Fruit fly (Drosophila melanogaster) whole organism, embryonic: Measurements from ENCODE around the gene Sptz.

Experiments used
- CG1024 ChIP-seq: fragments of 200-800 bp; sonication (Bioruptor generic); IDR thresholded peaks from 2 replicates; pipeline ENCODE4 v1.3.6; 2022; ENCODE audit warnings: missing biosample characterization, missing genetic modification characterization
- CG11456 ChIP-seq: fragments of 200-800 bp; sonication (Bioruptor generic); IDR thresholded peaks from 3 replicates; pipeline ENCODE4 v1.3.6; 2022; ENCODE audit warnings: missing biosample characterization, missing genetic modification characterization
- CG11696 ChIP-seq: fragments of 200-800 bp; sonication (Bioruptor generic); IDR thresholded peaks from 2 replicates; pipeline ENCODE4 v1.3.6; 2022; ENCODE audit warnings: missing biosample characterization, missing genetic modification characterization
- CG12155 ChIP-seq: fragments of 200-800 bp; sonication (Bioruptor generic); optimal IDR thresholded peaks from 3 replicates; lab custom pipeline; 2016; ENCODE audit warnings: missing biosample characterization, missing genetic modification characterization
- CG14441 ChIP-seq: fragments of 200-800 bp; sonication (Bioruptor generic); IDR thresholded peaks from 2 replicates; pipeline ENCODE4 v1.3.6; 2022; ENCODE audit warnings: missing biosample characterization, missing genetic modification characterization
- CG1647 ChIP-seq: fragments of 200-800 bp; sonication (Bioruptor generic); optimal IDR thresholded peaks from 3 replicates; lab custom pipeline; 2016; ENCODE audit warnings: missing biosample characterization, missing genetic modification characterization
- CG17359 ChIP-seq: fragments of 200-800 bp; sonication (Bioruptor generic); optimal IDR thresholded peaks from 3 replicates; lab custom pipeline; 2018; ENCODE audit warnings: missing biosample characterization, mild to moderate bottlenecking, missing genetic modification characterization, moderate library complexity
- CG18599 ChIP-seq: fragments of 200-800 bp; sonication (Bioruptor generic); optimal IDR thresholded peaks from 3 replicates; lab custom pipeline; 2017; ENCODE audit warnings: missing biosample characterization, missing genetic modification characterization, mild to moderate bottlenecking, moderate library complexity, missing genetic modification reagents
- CG2199 ChIP-seq: fragments of 200-800 bp; sonication (Bioruptor generic); IDR thresholded peaks from 3 replicates; pipeline ENCODE4 v1.3.6; 2022; ENCODE audit warnings: missing biosample characterization, missing genetic modification characterization
- CG33557 ChIP-seq: fragments of 200-800 bp; sonication (Bioruptor generic); optimal IDR thresholded peaks from 2 replicates; lab custom pipeline; 2019; ENCODE audit warnings: missing biosample characterization, mild to moderate bottlenecking, missing genetic modification characterization, moderate library complexity
- CG4282 ChIP-seq: fragments of 200-800 bp; sonication (Bioruptor generic); optimal IDR thresholded peaks from 2 replicates; lab custom pipeline; 2016; ENCODE audit warnings: missing biosample characterization, missing genetic modification characterization
- CG4730 ChIP-seq: fragments of 200-800 bp; sonication (Bioruptor generic); IDR thresholded peaks from 2 replicates; pipeline ENCODE4 v1.3.6; 2022; ENCODE audit warnings: missing biosample characterization, missing genetic modification characterization
- CG5180 ChIP-seq: fragments of 200-800 bp; sonication (Bioruptor generic); optimal IDR thresholded peaks from 3 replicates; lab custom pipeline; 2017; ENCODE audit warnings: missing biosample characterization, missing genetic modification characterization, mild to moderate bottlenecking, moderate library complexity, missing genetic modification reagents
- CG6813 ChIP-seq: fragments of 200-800 bp; sonication (Bioruptor generic); optimal IDR thresholded peaks from 2 replicates; lab custom pipeline; 2017; ENCODE audit warnings: missing biosample characterization, missing genetic modification characterization, mild to moderate bottlenecking, moderate library complexity, missing genetic modification reagents
- CG7271 ChIP-seq: fragments of 200-800 bp; sonication (Bioruptor generic); optimal IDR thresholded peaks from 2 replicates; lab custom pipeline; 2018; ENCODE audit warnings: missing biosample characterization, mild to moderate bottlenecking, missing genetic modification characterization, moderate library complexity
- CG8281 ChIP-seq: fragments of 200-800 bp; sonication (Bioruptor generic); optimal IDR thresholded peaks from 2 replicates; lab custom pipeline; 2018; ENCODE audit warnings: missing biosample characterization, mild to moderate bottlenecking, missing genetic modification characterization, moderate library complexity
- CG8290 ChIP-seq, 3 experiments: fragments of 200-800 bp; sonication (Bioruptor generic); optimal IDR thresholded peaks; 2 replicates each; lab custom pipeline; 2016 to 2019; ENCODE audit warnings: missing biosample characterization in 3 of 3, missing genetic modification characterization in 3 of 3, mild to moderate bottlenecking in 2 of 3, moderate library complexity in 1 of 3
- CG9817 ChIP-seq: fragments of 200-800 bp; sonication (Bioruptor generic); optimal IDR thresholded peaks from 2 replicates; lab custom pipeline; 2018; ENCODE audit warnings: missing biosample characterization, mild to moderate bottlenecking, missing genetic modification characterization, moderate library complexity
- CG9932 ChIP-seq: fragments of 200-800 bp; sonication (Bioruptor generic); IDR thresholded peaks from 2 replicates; pipeline ENCODE4 v1.3.6; 2022; ENCODE audit warnings: missing biosample characterization, missing genetic modification characterization
- Dp ChIP-seq: fragments of 200-800 bp; sonication (Bioruptor generic); optimal IDR thresholded peaks from 2 replicates; lab custom pipeline; 2018; ENCODE audit warnings: missing biosample characterization, mild to moderate bottlenecking, missing genetic modification characterization, moderate library complexity
- E2f2 ChIP-seq: fragments of 200-800 bp; sonication (Bioruptor generic); IDR thresholded peaks from 2 replicates; pipeline ENCODE4 v1.3.6; 2022; ENCODE audit warnings: missing biosample characterization, missing genetic modification characterization
- HmgZ ChIP-seq: fragments of 200-800 bp; sonication (Bioruptor generic); optimal IDR thresholded peaks from 2 replicates; lab custom pipeline; 2018; ENCODE audit warnings: missing biosample characterization, mild to moderate bottlenecking, missing genetic modification characterization
- Hmr ChIP-seq: fragments of 200-800 bp; sonication (Bioruptor generic); optimal IDR thresholded peaks from 3 replicates; lab custom pipeline; 2017; ENCODE audit warnings: mild to moderate bottlenecking, missing biosample characterization, missing genetic modification reagents, missing genetic modification characterization
- Med ChIP-seq: fragments of 200-800 bp; sonication (Bioruptor generic); peaks from one replicate; lab custom pipeline; 2016; ENCODE audit warnings: missing biosample characterization, missing genetic modification characterization, mild to moderate bottlenecking, inconsistent platforms, moderate library complexity
- Myb ChIP-seq: fragments of 200-800 bp; sonication (Bioruptor generic); optimal IDR thresholded peaks from 2 replicates; lab custom pipeline; 2016; ENCODE audit warnings: missing biosample characterization, missing genetic modification characterization
- Spps ChIP-seq: fragments of 200-800 bp; sonication (Bioruptor generic); optimal IDR thresholded peaks from 2 replicates; lab custom pipeline; 2018; ENCODE audit warnings: missing biosample characterization, mild to moderate bottlenecking, missing genetic modification characterization
- Sry-δ ChIP-seq: fragments of 200-800 bp; sonication (Bioruptor generic); optimal IDR thresholded peaks from 2 replicates; lab custom pipeline; 2016; ENCODE audit warnings: missing biosample characterization, missing genetic modification characterization
- Xbp1 ChIP-seq: fragments of 200-800 bp; sonication (Bioruptor generic); optimal IDR thresholded peaks from 3 replicates; lab custom pipeline; 2016; ENCODE audit warnings: missing biosample characterization, mild to moderate bottlenecking, missing genetic modification characterization
- bab2 ChIP-seq: fragments of 200-800 bp; sonication (Bioruptor generic); optimal IDR thresholded peaks from 2 replicates; lab custom pipeline; 2016; ENCODE audit warnings: missing biosample characterization, missing genetic modification characterization
- bsh ChIP-seq, 2 experiments: fragments of 200-800 bp; sonication (Bioruptor generic); optimal IDR thresholded peaks; 2 replicates each; lab custom pipeline; 2017 to 2018; ENCODE audit warnings: mild to moderate bottlenecking in 2 of 2, missing biosample characterization in 2 of 2, missing genetic modification characterization in 2 of 2, moderate library complexity in 1 of 2
- chm ChIP-seq: fragments of 200-800 bp; sonication (Bioruptor generic); IDR thresholded peaks from 2 replicates; pipeline ENCODE4 v1.3.6; 2022; ENCODE audit warnings: missing biosample characterization, missing genetic modification characterization
- dan ChIP-seq: fragments of 200-800 bp; sonication (Bioruptor generic); IDR thresholded peaks from 2 replicates; pipeline ENCODE4 v1.3.6; 2022; ENCODE audit warnings: missing biosample characterization, missing genetic modification characterization
- eve ChIP-seq, 2 experiments: fragments of >200 bp; optimal IDR thresholded peaks; 2 replicates each; lab custom pipeline; 2017; ENCODE audit warnings: missing biosample characterization in 2 of 2, missing genetic modification characterization in 2 of 2
- exex ChIP-seq: fragments of 200-800 bp; sonication (Bioruptor generic); optimal IDR thresholded peaks from 4 replicates; lab custom pipeline; 2018; ENCODE audit warnings: missing biosample characterization, mild to moderate bottlenecking, missing genetic modification characterization, moderate library complexity
- gsb ChIP-seq: fragments of 200-800 bp; sonication (Bioruptor generic); IDR thresholded peaks from 2 replicates; pipeline ENCODE4 v1.3.6; 2022; ENCODE audit warnings: missing biosample characterization, missing genetic modification characterization
- lab ChIP-seq: fragments of 200-800 bp; sonication (Bioruptor generic); optimal IDR thresholded peaks from 3 replicates; lab custom pipeline; 2017; ENCODE audit warnings: missing biosample characterization, missing genetic modification characterization, mild to moderate bottlenecking, moderate library complexity, missing genetic modification reagents
- org-1 ChIP-seq: fragments of 200-800 bp; sonication (Bioruptor generic); optimal IDR thresholded peaks from 2 replicates; lab custom pipeline; 2017; ENCODE audit warnings: missing biosample characterization, missing genetic modification characterization
- peb ChIP-seq: fragments of 200-800 bp; sonication (Bioruptor generic); IDR thresholded peaks from 2 replicates; pipeline ENCODE4 v1.3.6; 2022; ENCODE audit warnings: missing biosample characterization, missing genetic modification characterization
- pita ChIP-seq: fragments of 200-800 bp; sonication (Bioruptor generic); optimal IDR thresholded peaks from 2 replicates; lab custom pipeline; 2017; ENCODE audit warnings: missing biosample characterization, mild to moderate bottlenecking, missing genetic modification characterization
- psq ChIP-seq: fragments of 200-800 bp; sonication (Bioruptor generic); optimal IDR thresholded peaks from 2 replicates; lab custom pipeline; 2017; ENCODE audit warnings: missing biosample characterization, missing genetic modification characterization
- pzg ChIP-seq: fragments of 200-800 bp; sonication (Bioruptor generic); optimal IDR thresholded peaks from 3 replicates; lab custom pipeline; 2018; ENCODE audit warnings: missing biosample characterization, mild to moderate bottlenecking, missing genetic modification characterization, moderate library complexity
- repo ChIP-seq: fragments of 200-800 bp; sonication (Bioruptor generic); optimal IDR thresholded peaks from 2 replicates; lab custom pipeline; 2016; ENCODE audit warnings: missing biosample characterization, missing genetic modification characterization
- sd ChIP-seq: fragments of 200-800 bp; sonication (Bioruptor generic); optimal IDR thresholded peaks from 3 replicates; lab custom pipeline; 2018; ENCODE audit warnings: missing biosample characterization, mild to moderate bottlenecking, missing genetic modification characterization, moderate library complexity
- sens ChIP-seq: fragments of 200-800 bp; sonication (Bioruptor generic); peaks from one replicate; lab custom pipeline; 2016; ENCODE audit warnings: missing biosample characterization, missing genetic modification characterization
- sens-2 ChIP-seq: fragments of 200-800 bp; sonication (Bioruptor generic); IDR thresholded peaks from 2 replicates; pipeline ENCODE4 v1.3.6; 2022; ENCODE audit warnings: missing biosample characterization, missing genetic modification characterization
- slp2 ChIP-seq: fragments of 200-800 bp; sonication (Bioruptor generic); optimal IDR thresholded peaks from 2 replicates; lab custom pipeline; 2016; ENCODE audit warnings: missing biosample characterization, missing genetic modification characterization
- sob ChIP-seq: fragments of 200-800 bp; sonication (Bioruptor generic); IDR thresholded peaks from 2 replicates; pipeline ENCODE4 v1.3.6; 2022; ENCODE audit warnings: missing biosample characterization, missing genetic modification characterization
- vvl ChIP-seq: fragments of 200-800 bp; sonication (Bioruptor generic); IDR thresholded peaks from 2 replicates; pipeline ENCODE4 v1.3.6; 2022; ENCODE audit warnings: missing biosample characterization, missing genetic modification characterization
- zen ChIP-seq: fragments of 200-800 bp; sonication (Bioruptor generic); optimal IDR thresholded peaks from 3 replicates; lab custom pipeline; 2018; ENCODE audit warnings: missing biosample characterization, mild to moderate bottlenecking, missing genetic modification characterization, moderate library complexity

Sptz gene

DNA sequence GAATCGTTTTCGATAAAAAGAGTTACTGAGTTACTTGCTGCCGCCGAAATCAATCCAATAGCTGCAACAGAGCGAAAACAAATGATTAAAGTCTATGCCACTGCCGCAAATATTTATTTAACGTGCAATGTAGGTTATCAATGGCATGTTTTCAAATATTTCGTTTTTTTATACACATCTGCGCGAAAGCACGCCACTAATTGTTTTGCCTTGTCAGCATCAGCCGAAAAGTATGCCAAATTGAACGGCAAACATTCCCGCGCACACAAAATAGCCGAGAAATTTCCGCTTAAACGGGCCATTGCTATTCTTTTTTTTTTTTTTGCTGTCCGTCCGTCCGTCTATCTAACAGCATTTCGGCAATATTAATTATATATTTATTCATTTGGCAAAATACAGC is 30.1 kb downstream of the Sptz start:
- no peak for TF ChIP-seq sob (GFP tag; lab: Robert Waterston, UW)
- TF ChIP-seq sd (tag; lab: Kevin White, UChicago): peak; percentile 62
- no peak for TF ChIP-seq CG11456 (GFP tag; lab: Robert Waterston, UW)
- no peak for TF ChIP-seq CG8290 (GFP tag; optimal IDR thresholded peaks at IDR 0.05; lab: Kevin White, UChicago)
- TF ChIP-seq CG8290 (tag; optimal IDR thresholded peaks at IDR 0.05; lab: Kevin White, UChicago): peak in 1 of 2 experiments; percentile 3
- TF ChIP-seq CG4282 (GFP tag; lab: Kevin White, UChicago): no peak
- peak; percentile 7 for TF ChIP-seq Myb (GFP tag; lab: Kevin White, UChicago)
- 0 out of 3 replicates have a peak, but pooled peaks have one; percentile 56 for TF ChIP-seq CG2199
- TF ChIP-seq CG14441: 0 out of 2 replicates have a peak, but pooled peaks have one; percentile 8
- 0 out of 2 replicates have a peak, but pooled peaks have one; percentile 17 for TF ChIP-seq vvl (GFP tag; lab: Robert Waterston, UW)
- 0 out of 2 replicates have a peak, but pooled peaks have one; percentile 16 for TF ChIP-seq gsb (GFP tag; lab: Robert Waterston, UW)
- TF ChIP-seq E2f2 (GFP tag; lab: Robert Waterston, UW): peak; percentile 37
- TF ChIP-seq Hmr (GFP tag; lab: Kevin White, UChicago): no peak
- no peak for TF ChIP-seq CG7271 (tag; lab: Kevin White, UChicago)
- TF ChIP-seq sens-2: no peak
- peak; percentile 28 for TF ChIP-seq Dp (GFP tag; lab: Kevin White, UChicago)
- peak; percentile 6 for TF ChIP-seq HmgZ
- TF ChIP-seq eve (GFP tag; optimal IDR thresholded peaks at IDR 0.05; lab: Kevin White, UChicago): peak in 1 of 2 experiments; percentile 25
- peak; percentile 58 for TF ChIP-seq sens (GFP tag; lab: Kevin White, UChicago)
- TF ChIP-seq, all 482 proteins: peak for 12

DNA sequence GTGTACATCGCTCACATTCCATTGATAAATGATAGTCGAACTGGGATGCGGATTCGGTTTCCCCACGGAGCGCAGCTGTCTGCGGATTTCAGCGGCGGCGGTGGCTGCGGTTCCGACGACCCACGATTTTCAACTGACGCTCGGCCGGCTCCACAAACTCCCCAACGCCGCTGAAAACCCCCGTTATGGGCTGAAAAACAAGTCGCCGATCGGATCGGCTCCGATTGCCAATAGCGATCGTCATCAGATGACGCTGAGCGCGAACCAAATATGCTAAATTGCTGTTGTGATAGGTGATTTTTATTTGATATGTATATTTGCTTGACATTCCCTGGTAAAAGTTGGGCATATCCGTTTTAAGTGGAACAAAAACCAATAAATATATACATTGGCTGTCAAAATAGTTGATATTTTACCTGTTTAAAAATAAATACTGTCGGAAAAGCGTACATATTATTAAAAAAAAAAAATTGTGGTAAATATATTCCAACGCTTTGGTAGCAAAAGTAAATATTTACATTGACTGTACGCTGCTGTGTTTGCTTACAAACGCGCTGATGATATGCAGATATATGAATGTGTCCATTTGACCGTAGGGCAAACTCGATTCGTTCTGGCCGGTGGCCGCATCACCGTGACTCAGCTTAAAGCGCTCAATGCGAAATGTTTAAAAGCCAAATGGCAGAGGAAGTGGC is 32.5 kb downstream of the Sptz start:
- no peak for TF ChIP-seq CG1024 (GFP tag; lab: Robert Waterston, UW)
- no peak for TF ChIP-seq pita (GFP tag; lab: Kevin White, UChicago)
- TF ChIP-seq CG4730 (GFP tag; lab: Robert Waterston, UW): no peak
- peak; percentile 93 for TF ChIP-seq Med (GFP tag; lab: Kevin White, UChicago)
- no peak for TF ChIP-seq exex
- peak; percentile 50 for TF ChIP-seq CG18599 (GFP tag; lab: Kevin White, UChicago)
- TF ChIP-seq dan (GFP tag; lab: Robert Waterston, UW): no peak
- no peak for TF ChIP-seq CG6813 (GFP tag; lab: Kevin White, UChicago)
- peak; percentile 47 for TF ChIP-seq CG17359
- no peak for TF ChIP-seq pzg (GFP tag; lab: Kevin White, UChicago)
- TF ChIP-seq Spps (tag; lab: Kevin White, UChicago): no peak
- no peak for TF ChIP-seq zen (tag; lab: Kevin White, UChicago)
- peak; percentile 63 for TF ChIP-seq CG12155
- TF ChIP-seq CG5180 (GFP tag; lab: Kevin White, UChicago): no peak
- no peak for TF ChIP-seq CG1647 (GFP tag; lab: Kevin White, UChicago)
- TF ChIP-seq bab2: peak; percentile 19
- TF ChIP-seq CG9932 (GFP tag; lab: Robert Waterston, UW): peak; percentile 85
- no peak for TF ChIP-seq CG8281 (tag; lab: Kevin White, UChicago)
- peak; percentile 59 for TF ChIP-seq lab
- peak; percentile 34 for TF ChIP-seq slp2
- TF ChIP-seq Sry-δ: no peak
- TF ChIP-seq psq (GFP tag; lab: Kevin White, UChicago): no peak
- TF ChIP-seq CG9817 (tag; lab: Kevin White, UChicago): peak; percentile 79
- no peak for TF ChIP-seq chm (GFP tag; lab: Robert Waterston, UW)
- TF ChIP-seq CG33557 (GFP tag; lab: Kevin White, UChicago): no peak
- no peak for TF ChIP-seq peb (GFP tag; lab: Robert Waterston, UW)
- peak; percentile 48 for TF ChIP-seq org-1 (GFP tag; lab: Kevin White, UChicago)
- TF ChIP-seq repo (GFP tag; lab: Kevin White, UChicago): no peak
- TF ChIP-seq Xbp1 (GFP tag; lab: Kevin White, UChicago): peak; percentile 49
- no peak for TF ChIP-seq bsh (GFP tag; optimal IDR thresholded peaks at IDR 0.05; lab: Kevin White, UChicago)
- TF ChIP-seq CG11696 (GFP tag; lab: Robert Waterston, UW): no peak
